Fruit fly (Drosophila melanogaster) whole organism, prepupa: ENCODE results near the gene CG9674.

Experiments used
- Blimp-1 ChIP-seq: fragments of 200-800 bp; sonication (Bioruptor generic); optimal IDR thresholded peaks from 3 replicates; lab custom pipeline; 2017; ENCODE audit warnings: missing biosample characterization, missing genetic modification characterization, mild to moderate bottlenecking, moderate library complexity, missing genetic modification reagents
- CG10631 ChIP-seq: fragments of 200-800 bp; sonication (Bioruptor generic); optimal IDR thresholded peaks from 2 replicates; lab custom pipeline; 2016; ENCODE audit warnings: missing biosample characterization, missing genetic modification characterization
- CG11294 ChIP-seq: fragments of 200-800 bp; sonication (Bioruptor generic); IDR thresholded peaks from 2 replicates; pipeline ENCODE4 v1.3.6; 2022; ENCODE audit warnings: missing biosample characterization, missing genetic modification characterization
- CG11762 ChIP-seq: fragments of 200-800 bp; sonication (Bioruptor generic); optimal IDR thresholded peaks from 3 replicates; lab custom pipeline; 2016; ENCODE audit warnings: missing biosample characterization, missing genetic modification characterization; ENCODE audit not compliant: insufficient read depth
- CG15336 ChIP-seq: fragments of 200-800 bp; sonication (Bioruptor generic); IDR thresholded peaks from 2 replicates; pipeline ENCODE4 v1.3.6; 2022; ENCODE audit warnings: missing biosample characterization, missing genetic modification characterization
- CG1621 ChIP-seq: fragments of 200-800 bp; sonication (Bioruptor generic); optimal IDR thresholded peaks from 3 replicates; lab custom pipeline; 2018; ENCODE audit warnings: missing biosample characterization, mild to moderate bottlenecking, missing genetic modification characterization
- CG16779 ChIP-seq: fragments of 200-800 bp; sonication (Bioruptor generic); optimal IDR thresholded peaks from 3 replicates; lab custom pipeline; 2017; ENCODE audit warnings: missing biosample characterization, mild to moderate bottlenecking, missing genetic modification characterization
- CG31627 ChIP-seq: fragments of 200-800 bp; sonication (Bioruptor generic); optimal IDR thresholded peaks from 3 replicates; lab custom pipeline; 2016; ENCODE audit warnings: missing biosample characterization, missing genetic modification characterization
- CG32006 ChIP-seq: fragments of 200-800 bp; sonication (Bioruptor generic); optimal IDR thresholded peaks from 3 replicates; lab custom pipeline; 2017; ENCODE audit warnings: missing biosample characterization, mild to moderate bottlenecking, missing genetic modification characterization
- CG34406 ChIP-seq: fragments of 200-800 bp; sonication (Bioruptor generic); optimal IDR thresholded peaks from 3 replicates; lab custom pipeline; 2016; ENCODE audit warnings: missing biosample characterization, missing genetic modification characterization
- CG6163 ChIP-seq: fragments of 200-800 bp; sonication (Bioruptor generic); IDR thresholded peaks from 3 replicates; pipeline ENCODE4 v1.3.6; 2022; ENCODE audit warnings: missing biosample characterization, missing genetic modification characterization
- CG6276 ChIP-seq: fragments of 200-800 bp; sonication (Bioruptor generic); optimal IDR thresholded peaks from 2 replicates; lab custom pipeline; 2017; ENCODE audit warnings: missing biosample characterization, mild to moderate bottlenecking, missing genetic modification characterization
- CG6808 ChIP-seq: fragments of 200-800 bp; sonication (Bioruptor generic); optimal IDR thresholded peaks from 3 replicates; lab custom pipeline; 2017; ENCODE audit warnings: missing biosample characterization, missing genetic modification characterization, mild to moderate bottlenecking, moderate library complexity, missing genetic modification reagents
- CG6854 ChIP-seq: fragments of 200-800 bp; sonication (Bioruptor generic); optimal IDR thresholded peaks from 2 replicates; lab custom pipeline; 2017; ENCODE audit warnings: missing biosample characterization, mild to moderate bottlenecking, missing genetic modification characterization
- CG7368 ChIP-seq: fragments of 200-800 bp; sonication (Bioruptor generic); optimal IDR thresholded peaks from 3 replicates; lab custom pipeline; 2016; ENCODE audit warnings: missing biosample characterization, missing genetic modification characterization
- CG8119 ChIP-seq: fragments of 200-800 bp; sonication (Bioruptor generic); IDR thresholded peaks from 3 replicates; pipeline ENCODE4 v1.3.6; 2022; ENCODE audit warnings: missing biosample characterization, missing genetic modification characterization
- CG8632 ChIP-seq: fragments of 200-800 bp; sonication (Bioruptor generic); optimal IDR thresholded peaks from 3 replicates; lab custom pipeline; 2016; ENCODE audit warnings: missing biosample characterization, missing genetic modification characterization
- CG9139 ChIP-seq: fragments of 200-800 bp; sonication (Bioruptor generic); optimal IDR thresholded peaks from 3 replicates; lab custom pipeline; 2017; ENCODE audit warnings: missing biosample characterization, mild to moderate bottlenecking, missing genetic modification characterization
- Eip78C ChIP-seq: fragments of 200-800 bp; sonication (Bioruptor generic); peaks from one replicate; lab custom pipeline; 2016; ENCODE audit warnings: missing biosample characterization, missing genetic modification characterization
- Eip93F ChIP-seq: fragments of 200-800 bp; sonication (Bioruptor generic); optimal IDR thresholded peaks from 2 replicates; lab custom pipeline; 2016; ENCODE audit warnings: missing biosample characterization, mild to moderate bottlenecking, missing genetic modification characterization
- Ets21C ChIP-seq: fragments of 200-800 bp; sonication (Bioruptor generic); optimal IDR thresholded peaks from 3 replicates; lab custom pipeline; 2016; ENCODE audit warnings: missing biosample characterization, missing genetic modification characterization
- Ets96B ChIP-seq: fragments of 200-800 bp; optimal IDR thresholded peaks from 2 replicates; lab custom pipeline; 2019; ENCODE audit warnings: missing biosample characterization, mild to moderate bottlenecking, missing genetic modification characterization, moderate library complexity
- Gug ChIP-seq: fragments of 200-800 bp; sonication (Bioruptor generic); IDR thresholded peaks from 2 replicates; pipeline ENCODE4 v1.3.6; 2022; ENCODE audit warnings: missing biosample characterization, missing genetic modification characterization
- Hr39 ChIP-seq: fragments of 200-800 bp; sonication (Bioruptor generic); optimal IDR thresholded peaks from 2 replicates; lab custom pipeline; 2016; ENCODE audit warnings: missing biosample characterization, missing genetic modification characterization
- OdsH ChIP-seq: fragments of 200-800 bp; sonication (Bioruptor generic); optimal IDR thresholded peaks from 3 replicates; lab custom pipeline; 2016; ENCODE audit warnings: missing biosample characterization, missing genetic modification characterization
- Smox ChIP-seq: fragments of 200-800 bp; sonication (Bioruptor generic); optimal IDR thresholded peaks from 3 replicates; lab custom pipeline; 2016; ENCODE audit warnings: missing biosample characterization, missing genetic modification characterization
- Sox102F ChIP-seq: fragments of 200-800 bp; sonication (Bioruptor generic); optimal IDR thresholded peaks from 2 replicates; lab custom pipeline; 2016; ENCODE audit warnings: missing biosample characterization, mild to moderate bottlenecking, missing genetic modification characterization
- Sox15 ChIP-seq: fragments of 200-800 bp; sonication (Bioruptor generic); optimal IDR thresholded peaks from 3 replicates; lab custom pipeline; 2016; ENCODE audit warnings: missing biosample characterization, missing genetic modification characterization
- achi ChIP-seq: fragments of 200-800 bp; sonication (Bioruptor generic); optimal IDR thresholded peaks from 3 replicates; lab custom pipeline; 2016; ENCODE audit warnings: missing biosample characterization, missing genetic modification characterization
- acj6 ChIP-seq: fragments of 200-800 bp; sonication (Bioruptor generic); optimal IDR thresholded peaks from 3 replicates; lab custom pipeline; 2016; ENCODE audit warnings: missing biosample characterization, missing genetic modification characterization
- cyc ChIP-seq: fragments of 200-800 bp; sonication (Bioruptor generic); optimal IDR thresholded peaks from 3 replicates; lab custom pipeline; 2016; ENCODE audit warnings: missing biosample characterization, missing genetic modification characterization
- dac ChIP-seq: fragments of 200-800 bp; sonication (Bioruptor generic); optimal IDR thresholded peaks from 2 replicates; lab custom pipeline; 2017; ENCODE audit warnings: missing biosample characterization, mild to moderate bottlenecking, missing genetic modification characterization
- dsx ChIP-seq: fragments of 200-800 bp; optimal IDR thresholded peaks from 3 replicates; lab custom pipeline; 2019; ENCODE audit warnings: missing biosample characterization, mild to moderate bottlenecking, missing genetic modification characterization, moderate library complexity; ENCODE audit not compliant: poor library complexity, severe bottlenecking
- eg ChIP-seq: fragments of 200-800 bp; sonication (Bioruptor generic); IDR thresholded peaks from 3 replicates; pipeline ENCODE4 v1.3.6; 2022; ENCODE audit warnings: missing biosample characterization, missing genetic modification characterization
- esn ChIP-seq: fragments of 200-800 bp; sonication (Bioruptor generic); optimal IDR thresholded peaks from 2 replicates; lab custom pipeline; 2016; ENCODE audit warnings: missing biosample characterization, mild to moderate bottlenecking, missing genetic modification characterization, moderate library complexity
- fd59A ChIP-seq: fragments of 200-800 bp; sonication (Bioruptor generic); optimal IDR thresholded peaks from 2 replicates; lab custom pipeline; 2017; ENCODE audit warnings: missing biosample characterization, mild to moderate bottlenecking, missing genetic modification characterization, missing genetic modification reagents
- fd85E ChIP-seq: fragments of 200-800 bp; sonication (Bioruptor generic); optimal IDR thresholded peaks from 3 replicates; lab custom pipeline; 2016; ENCODE audit warnings: missing biosample characterization, missing genetic modification characterization
- fkh ChIP-seq: fragments of 200-800 bp; sonication (Bioruptor generic); optimal IDR thresholded peaks from 3 replicates; lab custom pipeline; 2017; ENCODE audit warnings: missing biosample characterization, mild to moderate bottlenecking, missing genetic modification characterization, moderate library complexity
- lz ChIP-seq: fragments of 200-800 bp; sonication (Bioruptor generic); optimal IDR thresholded peaks from 3 replicates; lab custom pipeline; 2016; ENCODE audit warnings: missing biosample characterization, missing genetic modification characterization
- pdm3 ChIP-seq: fragments of 200-800 bp; sonication (Bioruptor generic); optimal IDR thresholded peaks from 3 replicates; lab custom pipeline; 2016; ENCODE audit warnings: missing biosample characterization, missing genetic modification characterization
- salr ChIP-seq, 2 experiments: fragments of 200-800 bp; sonication (Bioruptor generic); optimal IDR thresholded peaks; 3 replicates each; lab custom pipeline; 2016 to 2018; ENCODE audit warnings: missing biosample characterization in 2 of 2, missing genetic modification characterization in 2 of 2, mild to moderate bottlenecking in 1 of 2
- spab ChIP-seq: fragments of 200-800 bp; sonication (Bioruptor generic); optimal IDR thresholded peaks from 2 replicates; lab custom pipeline; 2017; ENCODE audit warnings: missing biosample characterization, mild to moderate bottlenecking, missing genetic modification characterization, missing genetic modification reagents
- svp ChIP-seq: fragments of 200-800 bp; sonication (Bioruptor generic); peaks from one replicate; lab custom pipeline; 2016; ENCODE audit warnings: missing biosample characterization, missing genetic modification characterization
- vri ChIP-seq: fragments of 200-800 bp; sonication (Bioruptor generic); optimal IDR thresholded peaks from 3 replicates; lab custom pipeline; 2016; ENCODE audit warnings: missing biosample characterization, mild to moderate bottlenecking, missing genetic modification characterization

Gene CG9674

DNA sequence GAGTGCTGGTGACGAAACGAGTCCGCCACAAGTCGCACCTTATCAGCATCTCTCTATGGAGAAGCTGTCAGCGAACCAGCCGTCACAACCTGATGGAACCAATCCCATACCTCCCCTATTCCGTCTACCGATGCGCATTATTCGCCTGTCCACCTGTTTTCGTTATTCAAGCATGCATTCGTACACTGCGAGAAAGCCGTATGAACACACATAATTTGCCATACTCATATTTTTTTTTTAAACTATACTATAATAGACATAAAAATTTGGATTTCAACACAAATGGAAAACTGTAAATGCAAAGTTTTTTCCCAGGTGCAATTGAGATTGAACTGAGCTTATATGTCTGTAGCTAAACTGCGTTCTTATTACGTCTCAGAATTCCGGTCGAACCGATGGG lies 10.9 kb downstream of the CG9674 start (continued):
- peak; percentile 69 for TF ChIP-seq CG10631
- TF ChIP-seq CG6163 (GFP tag; lab: Robert Waterston, UW): peak; percentile 77
- TF ChIP-seq acj6: no peak
- TF ChIP-seq Blimp-1: peak; percentile 16
- peak in 1 of 2 experiments; percentile 46 for TF ChIP-seq salr (GFP tag; optimal IDR thresholded peaks at IDR 0.05; lab: Kevin White, UChicago)
- TF ChIP-seq Sox15 (GFP tag; lab: Kevin White, UChicago): peak; percentile 44
- TF ChIP-seq eg (GFP tag; lab: Robert Waterston, UW): peak; percentile 71; the same call in 2 of the 3 replicates
- peak; percentile 73 for TF ChIP-seq lz (GFP tag; lab: Kevin White, UChicago)
- peak; percentile 82 for TF ChIP-seq esn (GFP tag; lab: Kevin White, UChicago)
- TF ChIP-seq Ets21C (GFP tag; lab: Kevin White, UChicago): peak; percentile 47
- TF ChIP-seq CG6808: no peak
- no peak for TF ChIP-seq CG9139 (GFP tag; lab: Kevin White, UChicago)
- TF ChIP-seq Hr39 (GFP tag; lab: Kevin White, UChicago): peak; percentile 73
- peak; percentile 84 for TF ChIP-seq Sox102F (GFP tag; lab: Kevin White, UChicago)
- peak; percentile 78 for TF ChIP-seq CG8119 (GFP tag; lab: Robert Waterston, UW)
- no peak for TF ChIP-seq CG6276 (GFP tag; lab: Kevin White, UChicago)
- peak; percentile 47 for TF ChIP-seq cyc (GFP tag; lab: Kevin White, UChicago)
- no peak for TF ChIP-seq Smox
- no peak for TF ChIP-seq dac (GFP tag; lab: Kevin White, UChicago)
- TF ChIP-seq CG31627 (GFP tag; lab: Kevin White, UChicago): peak; percentile 71

DNA sequence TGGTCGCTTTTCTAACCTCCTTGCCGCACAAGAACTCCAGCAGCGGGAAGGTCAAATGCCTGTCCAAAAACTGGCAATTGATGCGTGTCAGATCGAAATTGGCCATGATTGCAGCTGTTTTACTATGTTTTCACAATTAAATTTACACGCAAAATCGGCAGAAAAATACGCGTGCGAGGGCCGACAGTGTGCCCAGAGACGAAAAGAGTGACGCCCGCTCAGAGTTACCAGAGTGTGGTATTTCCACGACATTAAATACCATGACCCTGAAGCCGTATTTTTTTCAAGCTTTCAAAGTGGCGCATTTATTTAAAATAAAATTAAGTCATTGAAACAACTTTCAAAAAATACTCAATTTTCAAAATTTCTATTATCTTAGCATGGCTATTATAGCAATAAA lies 20.8 kb downstream of the CG9674 start, which contains the start of gene eIF3e:
Gene eIF3e (minus strand): TSS at position 214 of the 400 bp plus-strand sequence.
- TF ChIP-seq CG10631 (no peak), CG6854 (no peak), fd85E (no peak), pdm3 (no peak), cyc (GFP tag; lab: Kevin White, UChicago) (no peak), fkh (no peak), Eip78C (GFP tag; lab: Kevin White, UChicago) (no peak)

- TF ChIP-seq CG1621 (tag; lab: Kevin White, UChicago) (no peak), fd59A (no peak), fd85E (no peak), CG11294 (no peak), CG16779 (tag; lab: Kevin White, UChicago) (no peak)
Observed at dm6 chr3L:16782789-16783188, 24.7 kb downstream of the CG9674 start, which contains the start of gene CG9706. Gene CG9706 (plus strand): TSS chr3L:16783010.

- TF ChIP-seq CG11762 (GFP tag; lab: Kevin White, UChicago) (peak; percentile 64), CG7368 (no peak), CG34406 (GFP tag; lab: Kevin White, UChicago) (no peak), CG6854 (peak; percentile 39), Hr39 (GFP tag; lab: Kevin White, UChicago) (peak; percentile 86), svp (GFP tag; lab: Kevin White, UChicago) (no peak), acj6 (no peak), CG10631 (peak; percentile 74), eg (GFP tag; lab: Robert Waterston, UW) (peak; percentile 85), Gug (GFP tag; lab: Robert Waterston, UW) (peak; percentile 68), vri (GFP tag; lab: Kevin White, UChicago) (no peak), Ets96B (tag; lab: Kevin White, UChicago) (peak; percentile 78), pdm3 (no peak), CG32006 (GFP tag; lab: Kevin White, UChicago) (no peak), esn (GFP tag; lab: Kevin White, UChicago) (peak; percentile 93), Sox102F (GFP tag; lab: Kevin White, UChicago) (no peak), Eip93F (GFP tag; lab: Kevin White, UChicago) (peak; percentile 46), spab (GFP tag; lab: Kevin White, UChicago) (no peak), CG9139 (GFP tag; lab: Kevin White, UChicago) (no peak), Blimp-1 (no peak), dsx (GFP tag; lab: Kevin White, UChicago) (no peak), Ets21C (GFP tag; lab: Kevin White, UChicago) (peak; percentile 73), CG6276 (GFP tag; lab: Kevin White, UChicago) (no peak), salr (GFP tag; optimal IDR thresholded peaks at IDR 0.05; lab: Kevin White, UChicago) (peak in 1 of 2 experiments; percentile 48), OdsH (GFP tag; lab: Kevin White, UChicago) (no peak), CG15336 (GFP tag; lab: Robert Waterston, UW) (peak; percentile 75), CG31627 (GFP tag; lab: Kevin White, UChicago) (peak; percentile 86), achi (GFP tag; lab: Kevin White, UChicago) (no peak), CG8632 (GFP tag; lab: Kevin White, UChicago) (no peak)
Observed at dm6 chr3L:16782218-16782763, 25.2 kb downstream of the CG9674 start.
